Fruit fly (Drosophila melanogaster): ENCODE results near the gene atk.

The atk gene

DNA sequence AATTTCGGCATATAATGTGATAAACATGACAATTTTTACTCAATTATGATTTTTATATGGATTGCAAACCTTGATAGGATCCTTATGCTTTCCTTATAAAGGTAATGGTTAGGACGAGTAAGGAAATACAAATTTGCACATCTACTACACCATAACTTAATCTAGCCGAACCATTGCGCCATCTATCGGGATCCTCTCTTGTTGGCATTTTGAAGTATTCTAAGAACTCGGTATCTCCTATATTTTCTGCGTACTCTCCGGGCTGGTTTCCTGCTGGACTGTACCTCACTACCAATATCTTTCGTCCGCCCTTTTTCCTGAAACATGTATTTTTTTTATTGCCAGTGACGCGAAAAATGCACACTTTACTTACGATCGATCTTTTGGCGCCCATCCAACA is at the start of gene atk:
Gene atk (minus strand): TSS at position 186 of the 400 bp plus-strand sequence.
- no peak for TF ChIP-seq cato (GFP tag; optimal IDR thresholded peaks at IDR 0.05; ENCODE audit: borderline replicate concordance)
- no peak for TF ChIP-seq org-1 (GFP tag; optimal IDR thresholded peaks at IDR 0.05)
- no peak for TF ChIP-seq ac (GFP tag; optimal IDR thresholded peaks at IDR 0.05)
- no peak for TF ChIP-seq sisA (GFP tag; IDR thresholded peaks at IDR 0.05)
- peak; percentile 65 for TF ChIP-seq CTCF (GFP tag; optimal IDR thresholded peaks at IDR 0.05)
- TF ChIP-seq CG32532 (GFP tag; IDR thresholded peaks at IDR 0.05): 0 out of 2 replicates have a peak, but pooled peaks have one; percentile 1

DNA sequence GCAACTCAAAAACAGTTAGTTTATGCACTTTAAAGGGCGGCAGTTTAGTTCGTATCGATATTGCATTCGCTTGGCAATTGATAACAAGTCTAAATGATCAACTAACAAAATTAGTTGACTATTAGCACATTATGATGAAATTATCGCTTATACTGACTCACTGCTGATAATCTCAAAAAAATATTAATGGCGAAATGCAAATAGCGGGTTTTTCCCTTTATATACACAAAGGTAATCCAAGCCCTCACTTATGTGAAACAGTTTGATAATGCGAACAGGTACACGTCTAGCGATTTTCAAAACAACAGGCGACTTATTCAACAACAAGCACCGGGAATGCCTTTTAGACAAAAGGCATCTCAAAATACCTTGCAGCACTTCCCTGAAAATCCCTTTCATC is 49.4 kb upstream of the atk start:
- TF ChIP-seq croc (GFP tag; conservative IDR thresholded peaks at IDR 0.05) (no peak), Pdp1 (GFP tag; optimal IDR thresholded peaks at IDR 0.05) (peak in 1 of 2 experiments; percentile 0), CG7372 (GFP tag; IDR thresholded peaks at IDR 0.05) (no peak), chinmo (GFP tag; IDR thresholded peaks at IDR 0.05; ENCODE audit: partially characterized antibody) (0 out of 4 replicates have a peak, but pooled peaks have one; percentile 30), CG8290 (GFP tag; optimal IDR thresholded peaks at IDR 0.05) (no peak), CG8290 (tag; optimal IDR thresholded peaks at IDR 0.05) (no peak), sens (GFP tag) (peak; percentile 50)

DNA sequence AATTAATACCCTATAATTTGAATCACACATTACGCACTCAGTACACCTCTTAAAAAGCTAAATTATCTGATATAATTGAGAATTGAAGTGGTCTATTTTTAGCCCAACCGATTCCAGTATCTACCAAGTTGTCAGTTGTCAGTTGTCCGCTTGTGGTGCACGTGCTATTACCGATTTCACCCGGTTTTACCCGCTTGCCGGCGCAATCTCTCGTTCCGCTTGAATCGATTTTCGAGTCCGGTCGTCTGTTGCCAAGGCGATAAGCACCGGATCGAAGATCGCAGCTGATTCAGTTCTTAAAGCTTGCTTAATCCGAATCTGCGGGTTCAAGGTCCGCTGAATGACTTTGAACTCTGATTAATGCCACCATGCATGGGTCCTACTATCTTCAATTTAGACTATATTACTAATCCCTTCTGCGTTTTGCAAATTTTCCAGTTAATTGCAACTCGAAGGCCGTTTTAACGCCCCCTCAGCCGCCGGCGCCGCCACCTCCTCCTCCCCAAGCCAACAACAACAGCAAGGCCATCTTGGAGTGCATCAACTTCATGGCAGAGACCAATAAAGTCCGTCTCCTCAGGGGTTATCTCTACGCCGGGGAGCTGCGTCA is 46.9 kb upstream of the atk start:
- TF ChIP-seq GATAe (GFP tag; conservative IDR thresholded peaks at IDR 0.05) (no peak), Dfd (GFP tag; optimal IDR thresholded peaks at IDR 0.05) (no peak), Jarid2 (GFP tag; optimal IDR thresholded peaks at IDR 0.05) (no peak), CG17568 (GFP tag; optimal IDR thresholded peaks at IDR 0.05) (no peak), Fer3 (tag; optimal IDR thresholded peaks at IDR 0.05) (no peak), CG5180 (GFP tag; optimal IDR thresholded peaks at IDR 0.05) (no peak), slbo (GFP tag; IDR thresholded peaks at IDR 0.05) (0 out of 2 replicates have a peak, but pooled peaks have one; percentile 6), cwo (GFP tag; optimal IDR thresholded peaks at IDR 0.05) (peak; percentile 78), ken (GFP tag; IDR thresholded peaks at IDR 0.05) (no peak), her (GFP tag; optimal IDR thresholded peaks at IDR 0.05) (no peak), pho (GFP tag; optimal IDR thresholded peaks at IDR 0.05) (no peak), CG34376 (GFP tag; optimal IDR thresholded peaks at IDR 0.05) (peak; percentile 68), sug (tag; optimal IDR thresholded peaks at IDR 0.05) (peak; percentile 70), crol (GFP tag; IDR thresholded peaks at IDR 0.05) (no peak), CG10431 (GFP tag; optimal IDR thresholded peaks at IDR 0.05) (no peak), bbx (GFP tag; IDR thresholded peaks at IDR 0.05; ENCODE audit: partially characterized antibody) (no peak), cas (GFP tag; IDR thresholded peaks at IDR 0.05) (no peak), ftz-f1 (GFP tag; optimal IDR thresholded peaks at IDR 0.05) (peak; percentile 36), CG9876 (GFP tag; optimal IDR thresholded peaks at IDR 0.05) (no peak), wdn (GFP tag; IDR thresholded peaks at IDR 0.05) (no peak), E2f2 (GFP tag; IDR thresholded peaks at IDR 0.05) (peak; percentile 25; the same call in 1 of the 2 replicates), gem (tag; optimal IDR thresholded peaks at IDR 0.05) (peak; percentile 30), CG4617 (GFP tag; optimal IDR thresholded peaks at IDR 0.05; ENCODE audit: borderline replicate concordance) (no peak), D19B (GFP tag; optimal IDR thresholded peaks at IDR 0.05) (peak; percentile 64), nom (GFP tag; optimal IDR thresholded peaks at IDR 0.05) (peak; percentile 26)
